Worm (Caenorhabditis elegans): Measurements from ENCODE around the gene F10E9.11.

ce11 chrIII:8278801-8279200 lies 40.3 kb downstream of the F10E9.11 start, which contains the start of gene mig-10:
- TF ChIP-seq unc-86 (tag; optimal IDR thresholded peaks at IDR 0.05) (no peak), ceh-18 (tag; optimal IDR thresholded peaks at IDR 0.05) (no peak), fkh-10 (GFP tag; optimal IDR thresholded peaks at IDR 0.05) (no peak), pros-1 (tag; optimal IDR thresholded peaks at IDR 0.05) (no peak), tbx-7 (tag; optimal IDR thresholded peaks at IDR 0.05) (no peak), unc-55 (GFP tag; optimal IDR thresholded peaks at IDR 0.05) (no peak), nhr-232 (tag; optimal IDR thresholded peaks at IDR 0.05) (no peak), sox-4 (tag; optimal IDR thresholded peaks at IDR 0.05) (no peak), ceh-22 (tag; optimal IDR thresholded peaks at IDR 0.05) (no peak), hlh-8 (tag; optimal IDR thresholded peaks at IDR 0.05) (no peak), hlh-13 (GFP tag; optimal IDR thresholded peaks at IDR 0.05) (no peak), rnt-1 (tag; optimal IDR thresholded peaks at IDR 0.05) (no peak)

Measured in whole organism, late embryonic.